Fruit fly (Drosophila melanogaster) whole organism, embryonic: ENCODE data around the gene CG43163.

ENCODE experiments used
- CG10147 ChIP-seq: fragments of 200-800 bp; sonication (Bioruptor generic); optimal IDR thresholded peaks from 2 replicates; lab custom pipeline; 2019; ENCODE audit warnings: missing biosample characterization, mild to moderate bottlenecking, missing genetic modification characterization, moderate library complexity
- CG10209 ChIP-seq: fragments of 200-800 bp; sonication (Bioruptor generic); optimal IDR thresholded peaks from 3 replicates; lab custom pipeline; 2017; ENCODE audit warnings: missing biosample characterization, mild to moderate bottlenecking, missing genetic modification characterization, missing genetic modification reagents
- CG10462 ChIP-seq: fragments of 200-800 bp; sonication (Bioruptor generic); optimal IDR thresholded peaks from 2 replicates; lab custom pipeline; 2016; ENCODE audit warnings: missing biosample characterization, missing genetic modification characterization
- CG11560 ChIP-seq: fragments of 200-800 bp; sonication (Bioruptor generic); IDR thresholded peaks from 3 replicates; pipeline ENCODE4 v1.3.6; 2022; ENCODE audit warnings: missing biosample characterization, missing genetic modification characterization
- CG12071 ChIP-seq: fragments of 200-800 bp; sonication (Bioruptor generic); optimal IDR thresholded peaks from 3 replicates; lab custom pipeline; 2018; ENCODE audit warnings: missing biosample characterization, mild to moderate bottlenecking, missing genetic modification characterization
- CG12155 ChIP-seq: fragments of 200-800 bp; sonication (Bioruptor generic); optimal IDR thresholded peaks from 3 replicates; lab custom pipeline; 2016; ENCODE audit warnings: missing biosample characterization, missing genetic modification characterization
- CG13296 ChIP-seq: fragments of 200-800 bp; sonication (Bioruptor generic); optimal IDR thresholded peaks from 3 replicates; lab custom pipeline; 2018; ENCODE audit warnings: missing biosample characterization, mild to moderate bottlenecking, missing genetic modification characterization
- CG14441 ChIP-seq: fragments of 200-800 bp; sonication (Bioruptor generic); IDR thresholded peaks from 2 replicates; pipeline ENCODE4 v1.3.6; 2022; ENCODE audit warnings: missing biosample characterization, missing genetic modification characterization
- CG1603 ChIP-seq: fragments of 200-800 bp; sonication (Bioruptor generic); optimal IDR thresholded peaks from 2 replicates; lab custom pipeline; 2019; ENCODE audit warnings: missing biosample characterization, mild to moderate bottlenecking, missing genetic modification characterization, moderate library complexity
- CG17359 ChIP-seq: fragments of 200-800 bp; sonication (Bioruptor generic); optimal IDR thresholded peaks from 3 replicates; lab custom pipeline; 2018; ENCODE audit warnings: missing biosample characterization, mild to moderate bottlenecking, missing genetic modification characterization, moderate library complexity
- CG18476 ChIP-seq: fragments of 200-800 bp; sonication (Bioruptor generic); optimal IDR thresholded peaks from 2 replicates; lab custom pipeline; 2016; ENCODE audit warnings: missing biosample characterization, mild to moderate bottlenecking, missing genetic modification characterization
- CG18619 ChIP-seq: fragments of 200-800 bp; sonication (Bioruptor generic); optimal IDR thresholded peaks from 3 replicates; lab custom pipeline; 2017; ENCODE audit warnings: missing biosample characterization, mild to moderate bottlenecking, missing genetic modification characterization
- CG2129 ChIP-seq: fragments of 200-800 bp; sonication (Bioruptor generic); IDR thresholded peaks from 2 replicates; pipeline ENCODE4 v1.3.6; 2022; ENCODE audit warnings: missing biosample characterization, missing genetic modification characterization; ENCODE audit not compliant: partially characterized antibody
- CG2889 ChIP-seq: fragments of 200-800 bp; sonication (Bioruptor generic); IDR thresholded peaks from 3 replicates; pipeline ENCODE4 v1.3.6; 2022; ENCODE audit warnings: missing biosample characterization, missing genetic modification characterization
- CG3281 ChIP-seq: fragments of 200-800 bp; sonication (Bioruptor generic); optimal IDR thresholded peaks from 3 replicates; lab custom pipeline; 2017; ENCODE audit warnings: missing biosample characterization, mild to moderate bottlenecking, missing genetic modification characterization
- CG3847 ChIP-seq: fragments of 200-800 bp; sonication (Bioruptor generic); IDR thresholded peaks from 2 replicates; pipeline ENCODE4 v1.3.6; 2022; ENCODE audit warnings: missing biosample characterization, missing genetic modification characterization
- CG5245 ChIP-seq: fragments of 200-800 bp; sonication (Bioruptor generic); optimal IDR thresholded peaks from 3 replicates; lab custom pipeline; 2016; ENCODE audit warnings: missing biosample characterization, missing genetic modification characterization
- CG6689 ChIP-seq: fragments of 200-800 bp; sonication (Bioruptor generic); IDR thresholded peaks from 2 replicates; pipeline ENCODE4 v1.3.6; 2022; ENCODE audit warnings: missing biosample characterization, missing genetic modification characterization
- CG8478 ChIP-seq: fragments of >200 bp; optimal IDR thresholded peaks from 2 replicates; lab custom pipeline; 2018
- Deaf1 ChIP-seq: fragments of 200-800 bp; optimal IDR thresholded peaks from 3 replicates; lab custom pipeline; 2019; ENCODE audit warnings: missing biosample characterization, mild to moderate bottlenecking, missing genetic modification characterization, moderate library complexity
- Dek ChIP-seq: fragments of 200-800 bp; sonication (Bioruptor generic); optimal IDR thresholded peaks from 3 replicates; lab custom pipeline; 2019; ENCODE audit warnings: missing biosample characterization, mild to moderate bottlenecking, missing genetic modification characterization, moderate library complexity
- Fer2 ChIP-seq: fragments of 200-800 bp; sonication (Bioruptor generic); optimal IDR thresholded peaks from 2 replicates; lab custom pipeline; 2018; ENCODE audit warnings: missing biosample characterization, mild to moderate bottlenecking, missing genetic modification characterization, moderate library complexity
- Hey ChIP-seq: fragments of 200-800 bp; sonication (Bioruptor generic); optimal IDR thresholded peaks from 3 replicates; lab custom pipeline; 2018; ENCODE audit warnings: missing biosample characterization, mild to moderate bottlenecking, missing genetic modification characterization
- HmgZ ChIP-seq: fragments of 200-800 bp; sonication (Bioruptor generic); optimal IDR thresholded peaks from 2 replicates; lab custom pipeline; 2018; ENCODE audit warnings: missing biosample characterization, mild to moderate bottlenecking, missing genetic modification characterization
- Hmx ChIP-seq: fragments of 200-800 bp; sonication (Bioruptor generic); optimal IDR thresholded peaks from 2 replicates; lab custom pipeline; 2016; ENCODE audit warnings: missing biosample characterization, missing genetic modification characterization
- Nf-YB ChIP-seq: fragments of 200-800 bp; sonication (Bioruptor generic); optimal IDR thresholded peaks from 3 replicates; lab custom pipeline; 2019; ENCODE audit warnings: missing biosample characterization, mild to moderate bottlenecking, missing genetic modification characterization, moderate library complexity
- Six4 ChIP-seq: fragments of 200-800 bp; sonication (Bioruptor generic); optimal IDR thresholded peaks from 2 replicates; lab custom pipeline; 2016; ENCODE audit warnings: missing biosample characterization, missing genetic modification characterization
- Sox102F ChIP-seq: fragments of 200-800 bp; sonication (Bioruptor generic); optimal IDR thresholded peaks from 2 replicates; lab custom pipeline; 2018; ENCODE audit warnings: missing biosample characterization, mild to moderate bottlenecking, missing genetic modification characterization, moderate library complexity
- Spps ChIP-seq: fragments of 200-800 bp; sonication (Bioruptor generic); optimal IDR thresholded peaks from 2 replicates; lab custom pipeline; 2018; ENCODE audit warnings: missing biosample characterization, mild to moderate bottlenecking, missing genetic modification characterization
- Sry-δ ChIP-seq: fragments of 200-800 bp; sonication (Bioruptor generic); optimal IDR thresholded peaks from 2 replicates; lab custom pipeline; 2016; ENCODE audit warnings: missing biosample characterization, missing genetic modification characterization
- Xrp1 ChIP-seq: fragments of 200-800 bp; sonication (Bioruptor generic); IDR thresholded peaks from 2 replicates; pipeline ENCODE4 v1.3.6; 2022; ENCODE audit warnings: missing biosample characterization, missing genetic modification characterization
- YL-1 ChIP-seq: fragments of 200-800 bp; sonication (Bioruptor generic); optimal IDR thresholded peaks from 3 replicates; lab custom pipeline; 2017; ENCODE audit warnings: missing biosample characterization, mild to moderate bottlenecking, missing genetic modification characterization
- btn ChIP-seq: fragments of 200-800 bp; sonication (Bioruptor generic); optimal IDR thresholded peaks from 2 replicates; lab custom pipeline; 2016; ENCODE audit warnings: missing biosample characterization, missing genetic modification characterization
- cas ChIP-seq: fragments of 200-800 bp; sonication (Bioruptor generic); IDR thresholded peaks from 2 replicates; pipeline ENCODE4 v1.3.6; 2022; ENCODE audit warnings: missing biosample characterization, missing genetic modification characterization
- chinmo ChIP-seq: fragments of 200-800 bp; sonication (Bioruptor generic); IDR thresholded peaks from 4 replicates; pipeline ENCODE4 v1.3.6; 2022; ENCODE audit warnings: missing biosample characterization, missing genetic modification characterization; ENCODE audit not compliant: partially characterized antibody
- dmrt11E ChIP-seq: fragments of 200-800 bp; sonication (Bioruptor generic); optimal IDR thresholded peaks from 3 replicates; lab custom pipeline; 2018; ENCODE audit warnings: missing biosample characterization, mild to moderate bottlenecking, missing genetic modification characterization, moderate library complexity
- dpn ChIP-seq, 2 experiments: fragments of 200-800 bp; sonication (Bioruptor generic); optimal IDR thresholded peaks; 3 replicates each; lab custom pipeline; 2016; ENCODE audit warnings: missing biosample characterization in 2 of 2, missing genetic modification characterization in 2 of 2
- exex ChIP-seq: fragments of 200-800 bp; sonication (Bioruptor generic); optimal IDR thresholded peaks from 4 replicates; lab custom pipeline; 2018; ENCODE audit warnings: missing biosample characterization, mild to moderate bottlenecking, missing genetic modification characterization, moderate library complexity
- ftz-f1 ChIP-seq: fragments of 200-800 bp; sonication (Bioruptor generic); optimal IDR thresholded peaks from 2 replicates; lab custom pipeline; 2016; ENCODE audit warnings: missing biosample characterization, missing genetic modification characterization
- gem ChIP-seq: fragments of 200-800 bp; sonication (Bioruptor generic); optimal IDR thresholded peaks from 2 replicates; lab custom pipeline; 2019; ENCODE audit warnings: missing biosample characterization, mild to moderate bottlenecking, missing genetic modification characterization, moderate library complexity
- hkb ChIP-seq, 2 experiments: fragments of 200-800 bp in 1 of 2; fragments of >200 bp in 1 of 2; sonication (Bioruptor generic) in 1 of 2; IDR thresholded peaks in 1 of 2; optimal IDR thresholded peaks in 1 of 2; 2 replicates each; pipeline versions ENCODE4 v1.3.6 to Lab custom; 2017 to 2022; ENCODE audit warnings: missing biosample characterization in 1 of 2, missing genetic modification characterization in 1 of 2
- kah ChIP-seq: fragments of 200-800 bp; sonication (Bioruptor generic); optimal IDR thresholded peaks from 2 replicates; lab custom pipeline; 2018; ENCODE audit warnings: missing biosample characterization, mild to moderate bottlenecking, missing genetic modification characterization
- lilli ChIP-seq: fragments of 200-800 bp; sonication (Bioruptor generic); optimal IDR thresholded peaks from 3 replicates; lab custom pipeline; 2016; ENCODE audit warnings: missing biosample characterization, missing genetic modification characterization
- odd ChIP-seq: fragments of 200-800 bp; sonication (Bioruptor generic); optimal IDR thresholded peaks from 2 replicates; lab custom pipeline; 2017; ENCODE audit warnings: missing biosample characterization, mild to moderate bottlenecking, missing genetic modification characterization
- otp ChIP-seq: fragments of 200-800 bp; sonication (Bioruptor generic); IDR thresholded peaks from 3 replicates; pipeline ENCODE4, ENCODE4 v1.3.6; 2022; ENCODE audit warnings: missing biosample characterization, missing genetic modification characterization
- pb ChIP-seq: fragments of 200-800 bp; sonication (Bioruptor generic); optimal IDR thresholded peaks from 3 replicates; lab custom pipeline; 2016; ENCODE audit warnings: missing biosample characterization, missing genetic modification characterization
- sna ChIP-seq: fragments of 200-800 bp; sonication (Bioruptor generic); IDR thresholded peaks from 2 replicates; pipeline ENCODE4 v1.3.6; 2022; ENCODE audit warnings: missing biosample characterization, missing genetic modification characterization; ENCODE audit not compliant: partially characterized antibody
- sr ChIP-seq: fragments of 200-800 bp; sonication (Bioruptor generic); IDR thresholded peaks from 3 replicates; pipeline ENCODE4 v1.3.6; 2022; ENCODE audit warnings: missing biosample characterization, missing genetic modification characterization
- stwl ChIP-seq: fragments of 200-800 bp; sonication (Bioruptor generic); optimal IDR thresholded peaks from 3 replicates; lab custom pipeline; 2018; ENCODE audit warnings: missing biosample characterization, mild to moderate bottlenecking, missing genetic modification characterization, moderate library complexity
- usp ChIP-seq: fragments of >200 bp; optimal IDR thresholded peaks from 2 replicates; lab custom pipeline; 2017; ENCODE audit warnings: missing biosample characterization, missing genetic modification characterization
- vfl ChIP-seq: fragments of 200-800 bp; sonication (Bioruptor generic); optimal IDR thresholded peaks from 2 replicates; lab custom pipeline; 2016; ENCODE audit warnings: missing biosample characterization, missing genetic modification characterization

The CG43163 gene

dm6 chr3L:8424831-8425336 lies 82.1 kb downstream of the CG43163 start, which contains the start of gene Cbl (continued):
- no peak for TF ChIP-seq kah (GFP tag; lab: Kevin White, UChicago)
- peak; percentile 58 for TF ChIP-seq ftz-f1 (GFP tag; lab: Kevin White, UChicago)
- TF ChIP-seq CG10209 (GFP tag; lab: Kevin White, UChicago) = no peak
- TF ChIP-seq vfl (GFP tag; lab: Kevin White, UChicago) = no peak
- peak; percentile 46 for TF ChIP-seq Sry-δ (GFP tag; lab: Kevin White, UChicago)
- TF ChIP-seq dpn (GFP tag; optimal IDR thresholded peaks at IDR 0.05; lab: Kevin White, UChicago) = peak in 1 of 2 experiments; percentile 5
- peak; percentile 34; the same call in 1 of the 2 replicates for TF ChIP-seq CG3847 (GFP tag; lab: Robert Waterston, UW)
- no peak for TF ChIP-seq CG2889 (GFP tag; lab: Robert Waterston, UW)
- peak; percentile 70 for TF ChIP-seq HmgZ (tag; lab: Kevin White, UChicago)
- TF ChIP-seq otp (GFP tag; lab: Robert Waterston, UW) = no peak
- TF ChIP-seq CG2129 = no peak
- TF ChIP-seq YL-1 = peak; percentile 94
- no peak for TF ChIP-seq pb (GFP tag; lab: Kevin White, UChicago)
- TF ChIP-seq hkb (optimal IDR thresholded peaks at IDR 0.05; lab: Kevin White, UChicago) = no peak
- TF ChIP-seq hkb (GFP tag; IDR thresholded peaks at IDR 0.05; lab: Robert Waterston, UW) = no peak
- TF ChIP-seq Xrp1 (GFP tag; lab: Robert Waterston, UW) = 0 out of 2 replicates have a peak, but pooled peaks have one; percentile 10
- TF ChIP-seq usp (GFP tag; lab: Kevin White, UChicago) = no peak
- peak; percentile 48 for TF ChIP-seq odd (GFP tag; lab: Kevin White, UChicago)
- TF ChIP-seq Deaf1 = no peak
- peak; percentile 67 for TF ChIP-seq stwl
- TF ChIP-seq CG13296 (GFP tag; lab: Kevin White, UChicago) = peak; percentile 1
- no peak for TF ChIP-seq CG12071
- no peak for TF ChIP-seq sr
- no peak for TF ChIP-seq dmrt11E (tag; lab: Kevin White, UChicago)
- no peak for TF ChIP-seq Nf-YB (GFP tag; lab: Kevin White, UChicago)
- no peak for TF ChIP-seq CG14441 (GFP tag; lab: Robert Waterston, UW)
- TF ChIP-seq exex (tag; lab: Kevin White, UChicago) = no peak
- no peak for TF ChIP-seq CG18619 (GFP tag; lab: Kevin White, UChicago)
- TF ChIP-seq CG10462 (GFP tag; lab: Kevin White, UChicago) = peak; percentile 36
- TF ChIP-seq chinmo (GFP tag; lab: Robert Waterston, UW) = peak; percentile 87; the same call in 3 of the 4 replicates
- TF ChIP-seq CG1603 (tag; lab: Kevin White, UChicago) = peak; percentile 82
- TF ChIP-seq sna = no peak; the same call in 1 of the 2 replicates
- no peak for TF ChIP-seq CG17359
- TF ChIP-seq CG8478 (lab: Kevin White, UChicago) = no peak
- TF ChIP-seq CG10147 = no peak
- no peak for TF ChIP-seq Hey (tag; lab: Kevin White, UChicago)
- TF ChIP-seq lilli = peak; percentile 21
- TF ChIP-seq Spps (tag; lab: Kevin White, UChicago) = no peak
- TF ChIP-seq Dek (tag; lab: Kevin White, UChicago) = no peak
- no peak for TF ChIP-seq Hmx (GFP tag; lab: Kevin White, UChicago)
- TF ChIP-seq CG3281 (GFP tag; lab: Kevin White, UChicago) = no peak
- no peak for TF ChIP-seq Fer2 (tag; lab: Kevin White, UChicago)
- no peak for TF ChIP-seq Sox102F (GFP tag; lab: Kevin White, UChicago)
- TF ChIP-seq gem (tag; lab: Kevin White, UChicago) = peak; percentile 20
- TF ChIP-seq CG18476 (GFP tag; lab: Kevin White, UChicago) = no peak
- TF ChIP-seq CG6689 (GFP tag; lab: Robert Waterston, UW) = no peak
- TF ChIP-seq CG11560 = no peak
- peak; percentile 56 for TF ChIP-seq CG12155 (GFP tag; lab: Kevin White, UChicago)
- TF ChIP-seq btn = no peak
- no peak for TF ChIP-seq CG5245 (GFP tag; lab: Kevin White, UChicago)
- TF ChIP-seq cas (GFP tag; lab: Robert Waterston, UW) = no peak
- TF ChIP-seq Six4 (GFP tag; lab: Kevin White, UChicago) = no peak
